Fruit fly (Drosophila melanogaster) whole organism, embryonic: ENCODE data around the gene alpha-Est3.

Source experiments
- Antp ChIP-seq: fragments of 200-800 bp; sonication (Bioruptor generic); optimal IDR thresholded peaks from 3 replicates; lab custom pipeline; 2016; ENCODE audit warnings: missing biosample characterization, missing genetic modification characterization
- Blimp-1 ChIP-seq: fragments of 200-800 bp; sonication (Bioruptor generic); optimal IDR thresholded peaks from 3 replicates; lab custom pipeline; 2018; ENCODE audit warnings: missing biosample characterization, missing genetic modification characterization, mild to moderate bottlenecking, moderate library complexity, missing genetic modification reagents
- BtbVII ChIP-seq: fragments of 200-800 bp; sonication (Bioruptor generic); optimal IDR thresholded peaks from 3 replicates; lab custom pipeline; 2017; ENCODE audit warnings: missing biosample characterization, mild to moderate bottlenecking, missing genetic modification characterization
- CG10462 ChIP-seq: fragments of 200-800 bp; sonication (Bioruptor generic); optimal IDR thresholded peaks from 2 replicates; lab custom pipeline; 2016; ENCODE audit warnings: missing biosample characterization, missing genetic modification characterization
- CG11560 ChIP-seq: fragments of 200-800 bp; sonication (Bioruptor generic); IDR thresholded peaks from 3 replicates; pipeline ENCODE4 v1.3.6; 2022; ENCODE audit warnings: missing biosample characterization, missing genetic modification characterization
- CG13775 ChIP-seq: fragments of 200-800 bp; sonication (Bioruptor generic); optimal IDR thresholded peaks from 3 replicates; lab custom pipeline; 2017; ENCODE audit warnings: missing biosample characterization, mild to moderate bottlenecking, missing genetic modification characterization
- CG14050 ChIP-seq: fragments of 200-800 bp; sonication (Bioruptor generic); IDR thresholded peaks from 3 replicates; pipeline ENCODE4 v1.3.6; 2022; ENCODE audit warnings: missing biosample characterization, missing genetic modification characterization
- CG15696 ChIP-seq: fragments of 200-800 bp; sonication (Bioruptor generic); optimal IDR thresholded peaks from 2 replicates; lab custom pipeline; 2019; ENCODE audit warnings: missing biosample characterization, mild to moderate bottlenecking, missing genetic modification characterization, moderate library complexity
- CG17568 ChIP-seq: fragments of 200-800 bp; sonication (Bioruptor generic); optimal IDR thresholded peaks from 2 replicates; lab custom pipeline; 2018; ENCODE audit warnings: missing biosample characterization, mild to moderate bottlenecking, missing genetic modification characterization, moderate library complexity
- CG18599 ChIP-seq: fragments of 200-800 bp; sonication (Bioruptor generic); optimal IDR thresholded peaks from 3 replicates; lab custom pipeline; 2017; ENCODE audit warnings: missing biosample characterization, missing genetic modification characterization, mild to moderate bottlenecking, moderate library complexity, missing genetic modification reagents
- CG2129 ChIP-seq: fragments of 200-800 bp; sonication (Bioruptor generic); IDR thresholded peaks from 2 replicates; pipeline ENCODE4 v1.3.6; 2022; ENCODE audit warnings: missing biosample characterization, missing genetic modification characterization; ENCODE audit not compliant: partially characterized antibody
- CG2678 ChIP-seq: fragments of 200-800 bp; sonication (Bioruptor generic); optimal IDR thresholded peaks from 3 replicates; lab custom pipeline; 2019; ENCODE audit warnings: missing biosample characterization, mild to moderate bottlenecking, missing genetic modification characterization, moderate library complexity
- CG30431 ChIP-seq: fragments of 200-800 bp; sonication (Bioruptor generic); optimal IDR thresholded peaks from 2 replicates; lab custom pipeline; 2017; ENCODE audit warnings: missing biosample characterization, missing genetic modification characterization
- CG31224 ChIP-seq: fragments of 200-800 bp; sonication (Bioruptor generic); IDR thresholded peaks from 2 replicates; pipeline ENCODE4 v1.3.6; 2022; ENCODE audit warnings: missing biosample characterization, missing genetic modification characterization
- CG3281 ChIP-seq: fragments of 200-800 bp; sonication (Bioruptor generic); optimal IDR thresholded peaks from 3 replicates; lab custom pipeline; 2017; ENCODE audit warnings: missing biosample characterization, mild to moderate bottlenecking, missing genetic modification characterization
- CG33557 ChIP-seq: fragments of 200-800 bp; sonication (Bioruptor generic); optimal IDR thresholded peaks from 2 replicates; lab custom pipeline; 2019; ENCODE audit warnings: missing biosample characterization, mild to moderate bottlenecking, missing genetic modification characterization, moderate library complexity
- CG3407 ChIP-seq: fragments of 200-800 bp; sonication (Bioruptor generic); optimal IDR thresholded peaks from 2 replicates; lab custom pipeline; 2018; ENCODE audit warnings: missing biosample characterization, mild to moderate bottlenecking, missing genetic modification characterization
- CG34376 ChIP-seq: fragments of 200-800 bp; sonication (Bioruptor generic); optimal IDR thresholded peaks from 2 replicates; lab custom pipeline; 2018; ENCODE audit warnings: missing biosample characterization, mild to moderate bottlenecking, missing genetic modification characterization
- CG3847 ChIP-seq: fragments of 200-800 bp; sonication (Bioruptor generic); IDR thresholded peaks from 2 replicates; pipeline ENCODE4 v1.3.6; 2022; ENCODE audit warnings: missing biosample characterization, missing genetic modification characterization
- CG4328 ChIP-seq: fragments of 200-800 bp; sonication (Bioruptor generic); optimal IDR thresholded peaks from 3 replicates; lab custom pipeline; 2017; ENCODE audit warnings: missing biosample characterization, missing genetic modification reagents, missing genetic modification characterization
- CG6689 ChIP-seq: fragments of 200-800 bp; sonication (Bioruptor generic); IDR thresholded peaks from 2 replicates; pipeline ENCODE4 v1.3.6; 2022; ENCODE audit warnings: missing biosample characterization, missing genetic modification characterization
- CG6765 ChIP-seq: fragments of 200-800 bp; sonication (Bioruptor generic); optimal IDR thresholded peaks from 3 replicates; lab custom pipeline; 2017; ENCODE audit warnings: missing biosample characterization, mild to moderate bottlenecking, missing genetic modification characterization
- CG7271 ChIP-seq: fragments of 200-800 bp; sonication (Bioruptor generic); optimal IDR thresholded peaks from 2 replicates; lab custom pipeline; 2018; ENCODE audit warnings: missing biosample characterization, mild to moderate bottlenecking, missing genetic modification characterization, moderate library complexity
- CG7987 ChIP-seq: fragments of 200-800 bp; sonication (Bioruptor generic); optimal IDR thresholded peaks from 2 replicates; lab custom pipeline; 2018; ENCODE audit warnings: missing biosample characterization, mild to moderate bottlenecking, missing genetic modification characterization, moderate library complexity
- D19A ChIP-seq: fragments of 200-800 bp; optimal IDR thresholded peaks from 3 replicates; lab custom pipeline; 2019; ENCODE audit warnings: missing biosample characterization, mild to moderate bottlenecking, missing genetic modification characterization, moderate library complexity
- Dp ChIP-seq: fragments of 200-800 bp; sonication (Bioruptor generic); optimal IDR thresholded peaks from 2 replicates; lab custom pipeline; 2018; ENCODE audit warnings: missing biosample characterization, mild to moderate bottlenecking, missing genetic modification characterization, moderate library complexity
- HmgZ ChIP-seq: fragments of 200-800 bp; sonication (Bioruptor generic); optimal IDR thresholded peaks from 2 replicates; lab custom pipeline; 2018; ENCODE audit warnings: missing biosample characterization, mild to moderate bottlenecking, missing genetic modification characterization
- Med ChIP-seq: fragments of 200-800 bp; sonication (Bioruptor generic); peaks from one replicate; lab custom pipeline; 2016; ENCODE audit warnings: missing biosample characterization, missing genetic modification characterization, mild to moderate bottlenecking, inconsistent platforms, moderate library complexity
- Oaz ChIP-seq: fragments of 200-800 bp; sonication (Bioruptor generic); IDR thresholded peaks from 2 replicates; pipeline ENCODE4 v1.3.6; 2022; ENCODE audit warnings: missing biosample characterization, missing genetic modification characterization
- PHDP ChIP-seq: fragments of 200-800 bp; sonication (Bioruptor generic); optimal IDR thresholded peaks from 3 replicates; lab custom pipeline; 2018; ENCODE audit warnings: missing biosample characterization, mild to moderate bottlenecking, missing genetic modification characterization, moderate library complexity
- Ravus ChIP-seq: fragments of 200-800 bp; sonication (Bioruptor generic); IDR thresholded peaks from 2 replicates; pipeline ENCODE4 v1.3.6; 2022; ENCODE audit warnings: missing biosample characterization, missing genetic modification characterization
- TFAM ChIP-seq: fragments of 200-800 bp; sonication (Bioruptor generic); optimal IDR thresholded peaks from 2 replicates; lab custom pipeline; 2017; ENCODE audit warnings: missing biosample characterization, missing genetic modification characterization, inconsistent platforms
- Usf ChIP-seq: fragments of 200-800 bp; sonication (Bioruptor generic); optimal IDR thresholded peaks from 2 replicates; lab custom pipeline; 2017; ENCODE audit warnings: missing genotype, missing biosample characterization, missing genetic modification characterization
- abd-A ChIP-seq: fragments of 200-800 bp; sonication (Bioruptor generic); optimal IDR thresholded peaks from 3 replicates; lab custom pipeline; 2019; ENCODE audit warnings: missing biosample characterization, mild to moderate bottlenecking, missing genetic modification characterization, moderate library complexity
- ara ChIP-seq: fragments of 200-800 bp; sonication (Bioruptor generic); IDR thresholded peaks from 2 replicates; pipeline ENCODE4 v1.3.6; 2022; ENCODE audit warnings: missing biosample characterization, missing genetic modification characterization
- chm ChIP-seq: fragments of 200-800 bp; sonication (Bioruptor generic); IDR thresholded peaks from 2 replicates; pipeline ENCODE4 v1.3.6; 2022; ENCODE audit warnings: missing biosample characterization, missing genetic modification characterization
- dmrt99B ChIP-seq: fragments of 200-800 bp; sonication (Bioruptor generic); optimal IDR thresholded peaks from 2 replicates; lab custom pipeline; 2018; ENCODE audit warnings: missing biosample characterization, mild to moderate bottlenecking, missing genetic modification characterization, moderate library complexity
- dysf ChIP-seq: fragments of 200-800 bp; sonication (Bioruptor generic); IDR thresholded peaks from 3 replicates; pipeline ENCODE4 v1.3.6; 2022; ENCODE audit warnings: missing biosample characterization, missing genetic modification characterization
- en ChIP-seq: fragments of 200-800 bp; sonication (Bioruptor generic); optimal IDR thresholded peaks from 2 replicates; lab custom pipeline; 2016; ENCODE audit warnings: missing biosample characterization, missing genetic modification characterization
- exex ChIP-seq: fragments of 200-800 bp; sonication (Bioruptor generic); optimal IDR thresholded peaks from 4 replicates; lab custom pipeline; 2018; ENCODE audit warnings: missing biosample characterization, mild to moderate bottlenecking, missing genetic modification characterization, moderate library complexity
- grau ChIP-seq: fragments of 200-800 bp; optimal IDR thresholded peaks from 3 replicates; lab custom pipeline; 2019; ENCODE audit warnings: missing biosample characterization, mild to moderate bottlenecking, missing genetic modification characterization, moderate library complexity
- gro ChIP-seq: fragments of 200-800 bp; sonication (Bioruptor generic); optimal IDR thresholded peaks from 2 replicates; lab custom pipeline; 2016; ENCODE audit warnings: missing biosample characterization, missing genetic modification characterization
- lilli ChIP-seq: fragments of 200-800 bp; sonication (Bioruptor generic); optimal IDR thresholded peaks from 3 replicates; lab custom pipeline; 2016; ENCODE audit warnings: missing biosample characterization, missing genetic modification characterization
- mirr ChIP-seq: fragments of 200-800 bp; sonication (Bioruptor generic); optimal IDR thresholded peaks from 3 replicates; lab custom pipeline; 2018; ENCODE audit warnings: missing biosample characterization, mild to moderate bottlenecking, missing genetic modification characterization
- nerfin-2 ChIP-seq: fragments of 200-800 bp; sonication (Bioruptor generic); IDR thresholded peaks from 2 replicates; pipeline ENCODE4 v1.3.6; 2022; ENCODE audit warnings: missing biosample characterization, missing genetic modification characterization; ENCODE audit not compliant: partially characterized antibody
- sens ChIP-seq: fragments of 200-800 bp; sonication (Bioruptor generic); peaks from one replicate; lab custom pipeline; 2016; ENCODE audit warnings: missing biosample characterization, missing genetic modification characterization
- zf30C ChIP-seq: fragments of 200-800 bp; sonication (Bioruptor generic); optimal IDR thresholded peaks from 3 replicates; lab custom pipeline; 2018; ENCODE audit warnings: missing biosample characterization, mild to moderate bottlenecking, missing genetic modification characterization

The alpha-Est3 gene

DNA sequence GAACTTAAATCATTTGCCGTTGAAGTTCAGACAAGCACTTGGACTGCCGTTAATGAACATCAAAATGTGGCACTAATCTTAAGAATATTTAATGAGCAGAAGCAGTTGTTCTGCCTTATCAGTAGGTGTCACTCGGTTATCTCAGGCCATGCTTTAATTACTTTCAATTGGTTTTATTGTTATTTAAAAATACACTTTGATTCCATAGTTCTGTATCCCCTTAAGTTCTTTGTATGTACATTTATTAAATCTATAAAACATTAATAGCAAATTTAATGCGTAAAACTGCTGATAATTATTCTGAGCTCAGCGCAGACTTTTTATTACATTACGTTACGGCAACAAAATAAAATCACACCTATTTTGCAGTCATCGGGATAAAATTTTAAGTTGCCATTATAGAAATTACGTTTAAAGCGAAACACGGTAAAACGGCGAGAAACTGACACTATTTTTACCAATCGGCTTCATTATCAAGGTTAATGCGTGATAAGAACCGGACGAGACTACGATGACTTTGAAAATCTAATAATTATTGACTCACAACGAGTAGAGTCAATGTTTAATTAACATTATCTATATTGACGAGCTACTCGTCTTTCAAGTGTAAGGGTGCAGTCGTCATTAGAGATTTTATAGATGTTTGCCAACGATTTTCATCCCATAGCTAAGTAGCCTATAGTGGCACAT, 19.0 kb downstream of the alpha-Est3 start:
- TF ChIP-seq abd-A (tag; lab: Kevin White, UChicago) (peak; percentile 52), Antp (GFP tag; lab: Kevin White, UChicago) (no peak), sens (GFP tag; lab: Kevin White, UChicago) (peak; percentile 67), CG15696 (peak; percentile 5), dmrt99B (tag; lab: Kevin White, UChicago) (no peak), CG33557 (GFP tag; lab: Kevin White, UChicago) (peak; percentile 12), CG18599 (GFP tag; lab: Kevin White, UChicago) (peak; percentile 22), mirr (GFP tag; lab: Kevin White, UChicago) (peak; percentile 44), exex (tag; lab: Kevin White, UChicago) (peak; percentile 52), CG34376 (peak; percentile 51), Blimp-1 (GFP tag; lab: Kevin White, UChicago) (no peak), nerfin-2 (GFP tag; lab: Robert Waterston, UW) (no peak), CG4328 (no peak), PHDP (peak; percentile 4), CG7987 (peak; percentile 6), Med (GFP tag; lab: Kevin White, UChicago) (peak; percentile 58)

DNA sequence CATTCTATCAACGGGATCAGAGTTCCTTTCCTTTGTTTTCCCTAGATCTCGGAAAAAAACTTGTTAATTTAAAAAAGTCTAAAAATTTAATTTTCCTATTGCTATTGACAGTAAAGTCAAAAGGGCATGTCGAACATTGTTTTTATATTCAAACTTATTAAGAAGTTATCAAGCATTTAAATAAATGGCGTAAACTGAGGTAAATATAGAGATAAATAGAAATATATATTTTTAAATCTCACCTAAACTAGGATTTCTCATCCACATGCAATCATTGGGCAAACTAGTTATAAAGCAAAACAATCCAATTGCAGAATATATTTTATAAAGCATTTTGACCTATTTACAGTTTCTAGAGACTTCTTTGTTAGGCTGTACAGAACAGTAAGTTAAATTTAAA, 22.1 kb downstream of the alpha-Est3 start, which contains the start of gene Ubc84D:
Gene Ubc84D, minus strand, starts transcription at position 101 of the 400 bp plus-strand sequence.
- no peak for TF ChIP-seq CG14050 (GFP tag; lab: Robert Waterston, UW)
- TF ChIP-seq sens (GFP tag; lab: Kevin White, UChicago), result peak; percentile 16
- TF ChIP-seq, all 482 proteins: peak for 1

DNA sequence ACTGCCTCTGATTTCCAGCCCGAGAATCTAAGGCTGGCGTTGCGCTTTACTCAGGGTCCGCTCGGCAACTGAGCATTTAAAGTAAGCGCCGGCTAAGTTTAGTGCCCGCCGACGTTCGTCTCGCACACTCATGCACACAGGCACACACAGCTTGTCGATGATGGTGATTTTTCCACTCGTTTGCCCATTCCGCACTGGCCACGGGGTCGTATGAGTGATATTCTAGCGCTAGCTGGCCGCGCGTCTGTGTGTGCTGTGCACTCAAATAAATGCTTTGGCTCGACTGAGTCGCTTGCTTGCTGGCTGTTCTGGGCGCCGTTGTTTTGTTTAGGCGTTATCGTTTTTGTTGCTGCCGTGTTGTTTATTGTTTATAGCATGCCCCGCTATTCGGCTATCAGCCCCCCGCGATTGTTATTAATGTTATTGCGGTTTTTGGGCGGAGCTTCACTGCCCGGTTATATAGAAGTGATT, 25.8 kb downstream of the alpha-Est3 start, which contains the start of gene alpha-Est8:
Gene alpha-Est8, minus strand, starts transcription at position 72 of the 471 bp plus-strand sequence.
- no peak for TF ChIP-seq chm (GFP tag; lab: Robert Waterston, UW)
- TF ChIP-seq en, result no peak
- TF ChIP-seq gro (GFP tag; lab: Kevin White, UChicago), result no peak
- no peak for TF ChIP-seq Oaz (GFP tag; lab: Robert Waterston, UW)
- TF ChIP-seq CG31224 (GFP tag; lab: Robert Waterston, UW), result peak; percentile 100
- TF ChIP-seq CG17568 (GFP tag; lab: Kevin White, UChicago), result no peak
- no peak for TF ChIP-seq CG3407
- TF ChIP-seq ara (GFP tag; lab: Robert Waterston, UW), result no peak
- TF ChIP-seq Ravus (GFP tag; lab: Robert Waterston, UW), result no peak
- no peak for TF ChIP-seq Dp (GFP tag; lab: Kevin White, UChicago)
- TF ChIP-seq BtbVII (GFP tag; lab: Kevin White, UChicago), result no peak
- peak; percentile 39 for TF ChIP-seq CG6765 (GFP tag; lab: Kevin White, UChicago)
- no peak for TF ChIP-seq CG7271 (tag; lab: Kevin White, UChicago)
- TF ChIP-seq CG2678 (tag; lab: Kevin White, UChicago), result peak; percentile 51
- no peak for TF ChIP-seq CG2129
- TF ChIP-seq CG6689 (GFP tag; lab: Robert Waterston, UW), result no peak
- no peak for TF ChIP-seq zf30C (GFP tag; lab: Kevin White, UChicago)
- TF ChIP-seq CG3847 (GFP tag; lab: Robert Waterston, UW), result 0 out of 2 replicates have a peak, but pooled peaks have one; percentile 15
- TF ChIP-seq CG30431 (GFP tag; lab: Kevin White, UChicago), result no peak
- TF ChIP-seq CG3281, result peak; percentile 38
- no peak for TF ChIP-seq D19A
- no peak for TF ChIP-seq lilli (GFP tag; lab: Kevin White, UChicago)
- no peak for TF ChIP-seq CG11560
- TF ChIP-seq HmgZ, result peak; percentile 63
- TF ChIP-seq grau (tag; lab: Kevin White, UChicago), result peak; percentile 22
- no peak for TF ChIP-seq CG10462 (GFP tag; lab: Kevin White, UChicago)
- no peak for TF ChIP-seq CG13775 (GFP tag; lab: Kevin White, UChicago)
- no peak for TF ChIP-seq dysf (GFP tag; lab: Robert Waterston, UW)
- no peak for TF ChIP-seq TFAM (GFP tag; lab: Kevin White, UChicago)
- TF ChIP-seq Usf (GFP tag; lab: Kevin White, UChicago), result no peak
